Worm (Caenorhabditis elegans): ENCODE data around the gene F18H3.1.

The F18H3.1 gene

ce11 chrX:13507233-13507632 is 12.2 kb upstream of the F18H3.1 start, which contains the start of gene H06A10.1:
Gene H06A10.1, plus strand, starts transcription at chrX:13507533.
- no peak for TF ChIP-seq hmg-20 (GFP tag; IDR thresholded peaks at IDR 0.05)
- no peak for TF ChIP-seq F52B5.7 (tag; optimal IDR thresholded peaks at IDR 0.05)
- no peak for TF ChIP-seq athp-1 (tag; optimal IDR thresholded peaks at IDR 0.05)

DNA sequence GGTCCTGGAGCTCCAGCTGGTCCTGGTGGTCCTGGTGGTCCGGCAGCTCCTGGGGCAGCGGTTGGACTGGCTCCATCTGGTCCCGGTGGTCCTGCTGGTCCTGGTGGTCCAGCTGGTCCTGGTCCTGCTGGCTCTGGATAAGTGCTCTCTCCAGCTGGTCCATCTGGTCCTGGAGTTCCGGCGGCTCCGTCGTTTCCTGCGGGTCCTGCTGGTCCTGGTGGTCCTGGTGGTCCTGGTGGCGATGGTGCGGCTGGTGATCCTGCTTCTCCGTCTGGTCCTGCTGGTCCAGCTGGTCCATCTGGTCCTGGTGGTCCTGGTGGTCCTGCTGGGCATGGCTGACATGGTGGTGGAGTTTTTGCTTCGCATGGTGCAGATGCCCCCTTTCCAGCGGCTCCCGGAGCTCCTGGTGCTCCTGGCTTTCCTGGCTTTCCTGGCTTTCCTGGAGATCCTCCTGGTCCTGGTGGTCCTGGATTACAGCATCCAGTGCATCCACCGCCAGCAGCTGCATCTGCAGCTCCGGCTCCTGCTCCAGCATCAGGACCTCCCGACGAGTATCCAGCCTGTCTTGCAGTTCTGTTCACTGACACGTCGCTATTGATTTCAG is 9.1 kb upstream of the F18H3.1 start:
- 0 out of 2 replicates have a peak, but pooled peaks have one; percentile 4 for TF ChIP-seq nhr-120 (GFP tag; IDR thresholded peaks at IDR 0.05)
- TF ChIP-seq rpc-1 (optimal IDR thresholded peaks at IDR 0.05): no peak
- TF ChIP-seq rpc-1 (tag; optimal IDR thresholded peaks at IDR 0.05): no peak
- TF ChIP-seq egrh-3 (GFP tag; IDR thresholded peaks at IDR 0.05): peak; percentile 97
- no peak for TF ChIP-seq nfya-2 (GFP tag; IDR thresholded peaks at IDR 0.05)
- TF ChIP-seq efl-1 (GFP tag; optimal IDR thresholded peaks at IDR 0.05): no peak
- TF ChIP-seq die-1 (tag; optimal IDR thresholded peaks at IDR 0.05): no peak
- peak; percentile 92 for TF ChIP-seq zfh-2 (GFP tag; conservative IDR thresholded peaks at IDR 0.05)
- TF ChIP-seq hsf-1 (GFP tag; IDR thresholded peaks at IDR 0.05): no peak

DNA sequence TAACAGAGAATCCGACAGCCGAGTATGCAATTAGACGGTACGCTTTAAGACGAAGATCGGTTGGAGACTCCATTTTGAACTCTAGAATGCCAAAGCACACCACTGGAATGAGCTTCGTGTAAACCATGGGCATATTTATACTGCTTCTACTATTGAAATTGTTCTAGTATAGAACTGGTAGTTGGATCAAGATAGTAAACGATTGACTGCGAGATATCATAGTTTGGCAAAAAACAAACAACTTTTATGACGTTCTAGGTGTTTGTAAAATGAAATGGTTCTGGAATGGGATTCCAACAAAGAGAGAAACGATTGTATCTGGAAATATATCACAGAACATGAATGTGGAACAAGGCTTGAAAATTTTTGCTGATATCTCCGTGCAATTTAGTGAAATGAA is 8.5 kb upstream of the F18H3.1 start, which contains the start of gene col-185:
Gene col-185 (minus strand): TSS at position 101 of the 400 bp plus-strand sequence.
- no peak for TF ChIP-seq fkh-3 (tag; optimal IDR thresholded peaks at IDR 0.05)
- TF ChIP-seq snpc-4 (GFP tag; optimal IDR thresholded peaks at IDR 0.05): no peak
- no peak for TF ChIP-seq snpc-4 (tag; optimal IDR thresholded peaks at IDR 0.05)
- TF ChIP-seq lsl-1 (GFP tag; optimal IDR thresholded peaks at IDR 0.05): no peak
- no peak for TF ChIP-seq ceh-58 (GFP tag; IDR thresholded peaks at IDR 0.05)
- TF ChIP-seq ztf-26 (tag; optimal IDR thresholded peaks at IDR 0.05): no peak
- TF ChIP-seq lin-35 (GFP tag; optimal IDR thresholded peaks at IDR 0.05): no peak
- TF ChIP-seq cebp-2 (GFP tag; IDR thresholded peaks at IDR 0.05): no peak
- no peak for TF ChIP-seq chd-7 (tag; optimal IDR thresholded peaks at IDR 0.05)
- TF ChIP-seq ccch-3 (GFP tag; optimal IDR thresholded peaks at IDR 0.05): no peak
- TF ChIP-seq hmg-1.2 (GFP tag; IDR thresholded peaks at IDR 0.05): no peak
- no peak for TF ChIP-seq aptf-3 (GFP tag; IDR thresholded peaks at IDR 0.05)
- TF ChIP-seq unc-130 (GFP tag; optimal IDR thresholded peaks at IDR 0.05): no peak
- TF ChIP-seq mes-4 (tag; optimal IDR thresholded peaks at IDR 0.05): no peak
- TF ChIP-seq tbp1 (GFP tag; optimal IDR thresholded peaks at IDR 0.05): no peak
- TF ChIP-seq ceh-100 (GFP tag; IDR thresholded peaks at IDR 0.05): no peak
- no peak for TF ChIP-seq attf-5 (GFP tag; optimal IDR thresholded peaks at IDR 0.05)
- no peak for TF ChIP-seq K11D2.4 (GFP tag; IDR thresholded peaks at IDR 0.05)
- no peak for TF ChIP-seq lin-54 (GFP tag; optimal IDR thresholded peaks at IDR 0.05)
- TF ChIP-seq T26A5.8 (tag; optimal IDR thresholded peaks at IDR 0.05): no peak
- TF ChIP-seq lsy-27 (tag; optimal IDR thresholded peaks at IDR 0.05; ENCODE audit: borderline replicate concordance, insufficient read depth): no peak

DNA sequence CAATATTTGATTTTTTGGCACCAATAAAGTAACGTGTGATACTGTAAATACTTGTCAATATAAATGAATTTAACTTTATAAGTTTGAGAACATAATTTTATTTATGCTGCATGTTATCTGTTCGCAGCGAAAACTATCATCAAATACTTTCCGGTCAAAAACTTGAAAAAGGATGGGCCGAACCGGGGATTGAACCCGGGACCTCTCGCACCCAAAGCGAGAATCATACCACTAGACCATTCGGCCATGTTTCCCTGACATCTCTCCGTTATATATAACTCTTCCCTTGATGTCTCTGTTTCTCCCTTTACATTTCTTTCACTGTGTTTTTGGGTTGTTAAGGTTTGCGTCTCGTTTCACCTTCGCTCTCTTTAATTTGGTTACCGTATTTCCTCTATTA is 7.7 kb upstream of the F18H3.1 start:
- TF ChIP-seq athp-1 (tag; optimal IDR thresholded peaks at IDR 0.05) (peak; percentile 53), ztf-26 (tag; optimal IDR thresholded peaks at IDR 0.05) (peak; percentile 62), nhr-90 (tag; optimal IDR thresholded peaks at IDR 0.05) (peak; percentile 92), chd-7 (tag; optimal IDR thresholded peaks at IDR 0.05) (peak; percentile 65), pha-4 (tag; optimal IDR thresholded peaks at IDR 0.05) (no peak), madf-6 (GFP tag; IDR thresholded peaks at IDR 0.05) (no peak), F37B4.10 (GFP tag; IDR thresholded peaks at IDR 0.05) (no peak), rec-8 (tag; optimal IDR thresholded peaks at IDR 0.05) (peak; percentile 51 to 70), F22D6.2 (tag; optimal IDR thresholded peaks at IDR 0.05) (peak; percentile 4), sdz-38 (tag; optimal IDR thresholded peaks at IDR 0.05) (no peak), egrh-3 (GFP tag; IDR thresholded peaks at IDR 0.05) (no peak), ceh-79 (tag; optimal IDR thresholded peaks at IDR 0.05) (peak; percentile 6), gei-17 (GFP tag; optimal IDR thresholded peaks at IDR 0.05) (peak; percentile 59), egl-44 (GFP tag; IDR thresholded peaks at IDR 0.05) (peak; percentile 78; the same call in 1 of the 2 replicates), egl-18 (GFP tag; IDR thresholded peaks at IDR 0.05) (no peak), snpc-4 (GFP tag; optimal IDR thresholded peaks at IDR 0.05) (peak; percentile 64), snpc-4 (tag; optimal IDR thresholded peaks at IDR 0.05) (peak; percentile 55 to 82 (median 74)), madf-8 (GFP tag; conservative IDR thresholded peaks at IDR 0.05) (no peak), snpc-3.4 (tag; optimal IDR thresholded peaks at IDR 0.05) (peak; percentile 73)
